Worm (Caenorhabditis elegans): Measurements from ENCODE around the gene spig-1.

DNA sequence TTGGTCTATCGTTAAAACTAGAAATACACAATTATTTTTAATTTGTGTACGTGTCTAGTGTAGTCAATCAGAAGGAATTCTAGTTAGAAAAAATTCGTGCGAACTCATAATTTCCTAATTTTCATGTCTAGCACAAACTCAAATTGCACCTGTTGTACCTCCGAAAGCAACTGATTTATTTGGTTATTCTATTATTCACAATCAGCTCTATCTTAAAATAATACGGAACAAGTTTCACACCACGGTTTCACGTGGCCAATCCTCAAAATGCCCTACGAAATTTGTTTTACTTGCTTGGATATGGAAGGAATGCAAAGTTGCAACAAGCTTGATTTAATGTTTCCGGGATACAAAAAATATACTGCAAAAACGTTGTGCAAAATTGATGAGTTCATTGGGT lies 38.9 kb upstream of the spig-1 start, which contains the start of gene srw-127:
- no peak for TF ChIP-seq pqm-1 (tag; optimal IDR thresholded peaks at IDR 0.05)
- no peak for TF ChIP-seq R02D3.7 (tag; optimal IDR thresholded peaks at IDR 0.05)
- TF ChIP-seq nhr-28 (tag; optimal IDR thresholded peaks at IDR 0.05): no peak
- TF ChIP-seq fkh-10 (GFP tag; optimal IDR thresholded peaks at IDR 0.05): no peak
- TF ChIP-seq lin-39 (tag; optimal IDR thresholded peaks at IDR 0.05): no peak
- no peak for TF ChIP-seq nfya-1 (tag; optimal IDR thresholded peaks at IDR 0.05; ENCODE audit: insufficient read depth)
- no peak for TF ChIP-seq nhr-76 (tag; optimal IDR thresholded peaks at IDR 0.05)
- no peak for TF ChIP-seq nhr-12 (tag; optimal IDR thresholded peaks at IDR 0.05)
- no peak for TF ChIP-seq ceh-28 (tag; optimal IDR thresholded peaks at IDR 0.05)
- no peak for TF ChIP-seq nhr-43 (tag; optimal IDR thresholded peaks at IDR 0.05; ENCODE audit: poor library complexity, severe bottlenecking)
- no peak for TF ChIP-seq unc-62 (GFP tag; optimal IDR thresholded peaks at IDR 0.05)
- TF ChIP-seq ztf-11 (tag; optimal IDR thresholded peaks at IDR 0.05): no peak
- no peak for TF ChIP-seq ama-1 (optimal IDR thresholded peaks at IDR 0.05)
- TF ChIP-seq mml-1 (tag; optimal IDR thresholded peaks at IDR 0.05): no peak
